Worm (Caenorhabditis elegans): ENCODE measurements around the gene npp-27.

Gene npp-27

DNA sequence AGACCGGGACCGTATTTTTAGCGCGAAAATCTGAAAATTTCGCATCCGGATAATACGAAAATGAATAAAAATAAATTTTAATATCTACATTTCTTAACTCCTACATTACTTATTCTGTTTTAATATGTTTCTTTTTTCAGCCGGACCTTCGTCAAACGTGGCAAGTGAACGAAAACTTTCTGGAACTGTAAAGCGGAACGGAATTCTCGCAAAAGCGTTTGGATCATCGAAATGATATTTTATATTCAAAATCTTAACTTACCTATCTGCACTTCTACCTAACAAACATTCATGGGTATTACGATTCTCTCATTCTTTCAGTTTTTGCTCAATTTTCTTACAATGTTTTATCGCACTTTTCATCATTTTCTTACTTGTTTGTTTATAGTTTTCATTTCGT lies 3.4 kb downstream of the npp-27 start:
- TF ChIP-seq efl-1 (optimal IDR thresholded peaks at IDR 0.05) (no peak), efl-1 (GFP tag; optimal IDR thresholded peaks at IDR 0.05 in 1 of 2) (peak in 1 of 2 experiments; percentile 91), blmp-1 (tag; optimal IDR thresholded peaks at IDR 0.05) (no peak)

DNA sequence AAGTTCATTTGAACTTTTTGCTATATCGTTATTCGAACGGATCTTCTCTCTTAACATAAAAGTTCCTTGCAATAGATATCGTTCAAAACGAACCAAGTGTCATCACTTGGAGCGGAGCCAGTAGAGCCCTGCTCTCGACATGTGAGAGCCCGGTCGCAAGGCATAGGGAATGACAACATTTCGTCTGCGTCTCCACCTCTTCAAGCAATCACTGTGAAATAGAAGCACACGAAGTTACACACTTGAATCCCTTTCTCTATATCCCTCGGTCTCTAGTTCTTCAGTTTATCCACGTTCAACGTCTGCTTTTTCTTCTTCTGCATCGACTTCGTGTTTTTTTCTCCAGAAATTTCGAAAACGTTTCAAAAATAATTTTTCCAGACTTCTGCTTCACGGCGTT lies 6.7 kb downstream of the npp-27 start, which contains the start of gene C49H3.6:
Gene C49H3.6, plus strand, starts transcription at position 380 of the 400 bp plus-strand sequence.
- TF ChIP-seq sptf-1 (tag; optimal IDR thresholded peaks at IDR 0.05) (no peak), nhr-20 (tag; optimal IDR thresholded peaks at IDR 0.05) (peak; percentile 17), F16B12.6 (tag; optimal IDR thresholded peaks at IDR 0.05) (peak; percentile 13), fkh-10 (GFP tag; optimal IDR thresholded peaks at IDR 0.05) (peak; percentile 2), lsy-2 (tag; optimal IDR thresholded peaks at IDR 0.05) (peak in 1 of 2 experiments; percentile 72), ceh-82 (tag; optimal IDR thresholded peaks at IDR 0.05) (peak in 1 of 3 experiments; percentile 39), fkh-8 (tag; optimal IDR thresholded peaks at IDR 0.05) (peak; percentile 43), isw-1 (GFP tag; IDR thresholded peaks at IDR 0.05) (peak; percentile 18; the same call in 1 of the 2 replicates), zag-1 (tag; optimal IDR thresholded peaks at IDR 0.05) (no peak), dpl-1 (GFP tag; optimal IDR thresholded peaks at IDR 0.05) (peak in 1 of 3 experiments; percentile 18), ztf-4 (tag; optimal IDR thresholded peaks at IDR 0.05) (peak; percentile 5), zip-4 (GFP tag; optimal IDR thresholded peaks at IDR 0.05) (no peak), lin-13 (GFP tag; optimal IDR thresholded peaks at IDR 0.05) (no peak), lin-35 (GFP tag; optimal IDR thresholded peaks at IDR 0.05) (peak in 1 of 2 experiments; percentile 29), lir-3 (tag; optimal IDR thresholded peaks at IDR 0.05; ENCODE audit: poor library complexity) (peak; percentile 3), unc-62 (GFP tag; optimal IDR thresholded peaks at IDR 0.05) (no peak), nhr-71 (tag; optimal IDR thresholded peaks at IDR 0.05) (peak; percentile 55), nhr-77 (tag; optimal IDR thresholded peaks at IDR 0.05) (no peak), nhr-12 (tag; optimal IDR thresholded peaks at IDR 0.05) (no peak), C34B4.2 (tag; optimal IDR thresholded peaks at IDR 0.05) (no peak), mdl-1 (tag; optimal IDR thresholded peaks at IDR 0.05) (peak in 1 of 2 experiments; percentile 21), jun-1 (tag; optimal IDR thresholded peaks at IDR 0.05) (no peak), tbx-2 (tag; optimal IDR thresholded peaks at IDR 0.05) (peak; percentile 6), ceh-63 (GFP tag; optimal IDR thresholded peaks at IDR 0.05) (no peak), snu-23 (GFP tag; optimal IDR thresholded peaks at IDR 0.05) (peak; percentile 47), nhr-19 (GFP tag; conservative IDR thresholded peaks at IDR 0.05) (no peak), ama-1 (optimal IDR thresholded peaks at IDR 0.05) (no peak), alr-1 (tag; optimal IDR thresholded peaks at IDR 0.05; ENCODE audit: borderline replicate concordance) (no peak), C04F5.9 (tag; optimal IDR thresholded peaks at IDR 0.05) (no peak), xbp-1 (tag; optimal IDR thresholded peaks at IDR 0.05) (peak; percentile 5), dsc-1 (tag; optimal IDR thresholded peaks at IDR 0.05) (peak; percentile 23), pag-3 (tag; optimal IDR thresholded peaks at IDR 0.05; ENCODE audit: borderline replicate concordance, insufficient read depth) (no peak), ceh-88 (GFP tag; IDR thresholded peaks at IDR 0.05) (0 out of 2 replicates have a peak, but pooled peaks have one; percentile 24), mep-1 (tag; optimal IDR thresholded peaks at IDR 0.05) (peak; percentile 38), swsn-7 (tag; optimal IDR thresholded peaks at IDR 0.05) (peak; percentile 40), efl-1 (optimal IDR thresholded peaks at IDR 0.05) (peak; percentile 24 to 26), efl-1 (GFP tag; optimal IDR thresholded peaks at IDR 0.05 in 1 of 2) (no peak), fos-1 (tag; optimal IDR thresholded peaks at IDR 0.05) (no peak), lin-14 (GFP tag; optimal IDR thresholded peaks at IDR 0.05) (peak; percentile 79), rnt-1 (tag; optimal IDR thresholded peaks at IDR 0.05) (peak; percentile 42), pax-3 (tag; optimal IDR thresholded peaks at IDR 0.05) (no peak)
